Worm (Caenorhabditis elegans): ENCODE data around the gene fum-1.

Gene fum-1

DNA sequence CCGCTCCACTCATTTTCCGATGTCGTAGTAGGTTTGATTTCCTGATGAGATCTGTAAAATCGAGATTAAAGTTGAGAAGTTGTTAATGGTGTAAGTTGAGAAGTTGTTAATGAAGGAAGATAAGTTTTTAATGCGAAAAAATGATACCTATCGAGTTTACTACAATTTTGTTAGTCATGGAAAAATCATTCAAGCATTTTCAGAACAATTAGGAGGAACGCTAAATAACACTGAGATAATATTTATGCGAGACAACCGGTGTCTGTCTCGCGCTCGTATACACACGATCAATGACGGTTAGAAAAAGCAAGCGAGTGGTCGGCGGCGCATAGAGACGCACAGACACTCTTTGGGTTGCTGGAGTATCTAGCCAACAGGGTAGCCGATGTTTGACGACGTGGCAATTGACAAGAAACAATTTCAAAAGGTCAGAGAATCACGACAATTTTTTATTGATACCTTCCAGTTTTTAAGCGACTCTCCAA lies 32.4 kb downstream of the fum-1 start, which contains the start of gene cgh-1:
TSS of gene cgh-1 (minus strand) at position 51 of the 485 bp plus-strand sequence.
- TF ChIP-seq C08G9.2 (tag; optimal IDR thresholded peaks at IDR 0.05): no peak
- TF ChIP-seq K02D7.2 (tag; optimal IDR thresholded peaks at IDR 0.05): no peak
- no peak for TF ChIP-seq hlh-30 (tag; optimal IDR thresholded peaks at IDR 0.05; ENCODE audit: insufficient read depth)

DNA sequence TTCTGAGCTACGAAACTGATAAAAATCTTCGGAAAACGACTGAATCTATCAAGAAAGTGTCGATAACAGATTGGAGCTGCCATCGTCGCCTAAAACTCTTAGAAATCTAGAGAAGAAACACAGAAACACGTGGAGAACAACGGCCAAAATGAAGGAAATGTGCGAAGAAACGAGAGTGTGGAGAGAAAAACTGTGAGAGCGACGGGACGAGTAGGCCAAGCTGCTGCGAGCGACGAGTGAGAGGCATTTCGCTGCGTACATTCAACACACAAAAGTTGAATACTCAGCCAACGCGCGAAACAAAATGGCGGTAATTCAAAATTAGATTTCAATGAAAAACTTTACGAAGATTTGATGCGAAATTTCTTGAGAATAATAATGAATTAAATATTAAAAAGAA lies 32.9 kb downstream of the fum-1 start:
- TF ChIP-seq unc-55 (GFP tag; optimal IDR thresholded peaks at IDR 0.05): peak; percentile 71
- TF ChIP-seq ceh-19 (GFP tag; optimal IDR thresholded peaks at IDR 0.05): peak; percentile 25
- TF ChIP-seq nfya-1 (tag; optimal IDR thresholded peaks at IDR 0.05): peak; percentile 84
- no peak for TF ChIP-seq fax-1 (tag; optimal IDR thresholded peaks at IDR 0.05)
- no peak for TF ChIP-seq hlh-6 (tag; optimal IDR thresholded peaks at IDR 0.05)
- no peak for TF ChIP-seq che-1 (tag; optimal IDR thresholded peaks at IDR 0.05)
- TF ChIP-seq hlh-8 (tag; optimal IDR thresholded peaks at IDR 0.05): peak; percentile 56
- no peak for TF ChIP-seq gmeb-2 (tag; optimal IDR thresholded peaks at IDR 0.05)
- TF ChIP-seq ref-2 (tag; optimal IDR thresholded peaks at IDR 0.05): peak; percentile 71
- TF ChIP-seq ceh-31 (tag; optimal IDR thresholded peaks at IDR 0.05): peak; percentile 69
- TF ChIP-seq T23F11.4 (GFP tag; optimal IDR thresholded peaks at IDR 0.05): peak; percentile 16
- peak; percentile 89 for TF ChIP-seq elt-2 (tag; optimal IDR thresholded peaks at IDR 0.05)
- peak; percentile 50 for TF ChIP-seq ceh-14 (tag; optimal IDR thresholded peaks at IDR 0.05)
- peak; percentile 71 for TF ChIP-seq ceh-34 (tag; optimal IDR thresholded peaks at IDR 0.05)
- TF ChIP-seq ceh-45 (GFP tag; IDR thresholded peaks at IDR 0.05): no peak
- peak; percentile 81 for TF ChIP-seq ceh-18 (tag; optimal IDR thresholded peaks at IDR 0.05)
- TF ChIP-seq lin-11 (tag; optimal IDR thresholded peaks at IDR 0.05): no peak
- peak; percentile 62 for TF ChIP-seq unc-42 (tag; optimal IDR thresholded peaks at IDR 0.05)
- peak; percentile 49 for TF ChIP-seq hlh-30 (tag; optimal IDR thresholded peaks at IDR 0.05; ENCODE audit: insufficient read depth)
- peak; percentile 26 for TF ChIP-seq ets-4 (tag; optimal IDR thresholded peaks at IDR 0.05)
- peak; percentile 81 for TF ChIP-seq dve-1 (tag; optimal IDR thresholded peaks at IDR 0.05)
- peak; percentile 65 for TF ChIP-seq tbx-2 (tag; optimal IDR thresholded peaks at IDR 0.05)
- TF ChIP-seq rnt-1 (tag; optimal IDR thresholded peaks at IDR 0.05): peak; percentile 67

DNA sequence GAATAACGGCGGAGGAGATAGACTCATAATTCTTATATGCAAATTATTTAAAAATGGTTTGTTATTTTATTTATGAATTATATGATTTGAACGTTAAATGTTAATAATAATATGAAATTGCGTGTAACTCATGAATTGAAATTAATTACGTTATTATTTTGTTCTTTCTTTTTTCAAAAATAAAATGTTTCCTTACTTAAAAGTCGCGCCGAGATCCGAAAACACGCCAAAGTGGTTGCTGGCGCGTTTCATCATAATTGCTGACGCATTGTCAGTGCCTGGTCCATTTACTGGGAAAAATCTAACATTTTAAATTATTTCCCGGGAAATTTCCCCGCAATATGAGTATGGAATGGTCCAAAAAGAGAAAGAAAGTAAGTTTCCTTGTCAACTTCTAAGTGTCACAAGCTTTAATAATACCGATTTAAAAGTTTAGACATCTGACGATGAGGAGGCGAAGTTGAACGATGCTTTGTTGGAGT lies 34.1 kb downstream of the fum-1 start, which contains the start of the genes C07H6.9 and sap-140:
TSS of gene C07H6.9 (minus strand) at position 51 of the 482 bp plus-strand sequence.
TSS of gene sap-140 (plus strand) at position 318 of the 482 bp plus-strand sequence.
- TF ChIP-seq unc-42 (tag; optimal IDR thresholded peaks at IDR 0.05) (peak; percentile 32), ceh-2 (tag; optimal IDR thresholded peaks at IDR 0.05) (peak; percentile 14), ref-2 (tag; optimal IDR thresholded peaks at IDR 0.05) (peak; percentile 40), ceh-45 (GFP tag; IDR thresholded peaks at IDR 0.05) (no peak), ceh-30 (tag; optimal IDR thresholded peaks at IDR 0.05) (peak; percentile 73), lin-11 (tag; optimal IDR thresholded peaks at IDR 0.05) (no peak), nfya-1 (tag; optimal IDR thresholded peaks at IDR 0.05) (peak; percentile 42), K09A11.1 (tag; optimal IDR thresholded peaks at IDR 0.05; ENCODE audit: insufficient read depth) (no peak), ceh-31 (tag; optimal IDR thresholded peaks at IDR 0.05) (peak; percentile 45), unc-86 (tag; optimal IDR thresholded peaks at IDR 0.05) (peak; percentile 4), F13H6.1 (tag; optimal IDR thresholded peaks at IDR 0.05) (no peak), elt-2 (tag; optimal IDR thresholded peaks at IDR 0.05) (peak; percentile 21)

DNA sequence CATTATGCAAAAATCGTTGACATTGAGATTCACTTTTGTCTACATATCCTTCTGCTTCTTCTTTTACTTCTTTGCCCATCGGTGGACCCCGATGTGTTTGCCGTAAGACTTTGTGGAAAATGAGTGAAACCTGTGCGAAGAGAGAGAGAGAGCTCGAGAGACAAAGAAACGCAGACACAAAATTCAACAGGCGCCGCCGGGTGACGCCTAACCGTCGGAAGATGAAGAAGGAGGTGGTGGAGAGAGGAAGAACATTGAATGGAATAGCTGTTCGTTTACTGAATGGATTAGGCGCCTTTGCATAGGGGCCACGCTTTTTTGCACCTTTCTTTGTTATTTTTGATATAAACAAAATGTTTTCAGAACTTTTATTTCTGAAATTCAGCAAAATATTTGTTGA lies 41.6 kb downstream of the fum-1 start:
- TF ChIP-seq unc-55 (GFP tag; optimal IDR thresholded peaks at IDR 0.05) (no peak), K02D7.2 (tag; optimal IDR thresholded peaks at IDR 0.05) (no peak), elt-2 (tag; optimal IDR thresholded peaks at IDR 0.05) (no peak), madf-2 (tag; optimal IDR thresholded peaks at IDR 0.05) (no peak), K09A11.1 (tag; optimal IDR thresholded peaks at IDR 0.05; ENCODE audit: insufficient read depth) (no peak), ceh-6 (GFP tag; optimal IDR thresholded peaks at IDR 0.05) (no peak), eyg-1 (tag; optimal IDR thresholded peaks at IDR 0.05) (no peak), ceh-9 (tag; optimal IDR thresholded peaks at IDR 0.05) (no peak), ceh-19 (GFP tag; optimal IDR thresholded peaks at IDR 0.05) (no peak), pha-4 (tag; optimal IDR thresholded peaks at IDR 0.05) (no peak), ceh-24 (tag; optimal IDR thresholded peaks at IDR 0.05) (no peak), hlh-13 (GFP tag; optimal IDR thresholded peaks at IDR 0.05) (no peak), hlh-8 (tag; optimal IDR thresholded peaks at IDR 0.05) (no peak), pat-9 (tag; optimal IDR thresholded peaks at IDR 0.05) (no peak), hlh-30 (tag; optimal IDR thresholded peaks at IDR 0.05; ENCODE audit: insufficient read depth) (no peak), npax-4 (tag; optimal IDR thresholded peaks at IDR 0.05) (no peak)
